Worm (Caenorhabditis elegans) whole organism, dauer: ENCODE data around the gene oac-37.

ENCODE experiments used
- unc-62 ChIP-seq: sonication (generic microtip); optimal IDR thresholded peaks from 2 replicates; lab custom pipeline; 2017; ENCODE audit warnings: missing biosample characterization, missing genetic modification reagents, missing genetic modification characterization

The oac-37 gene

ce11 chrIV:14145594-14145993 lies at the start of gene oac-37:
oac-37 (plus strand) TSS chrIV:14145894.
- TF ChIP-seq unc-62 (GFP tag; lab: Kevin White, UChicago), result no peak

- no peak for TF ChIP-seq unc-62 (GFP tag; lab: Kevin White, UChicago)
These were observed 47.1 kb upstream of the oac-37 start for ce11 chrIV:14098540-14099098.

ce11 chrIV:14099256-14099655 lies 46.4 kb upstream of the oac-37 start, which contains the start of gene col-133:
col-133 (minus strand) TSS chrIV:14099356.
- no peak for TF ChIP-seq unc-62 (GFP tag; lab: Kevin White, UChicago)

ce11 chrIV:14103054-14103453 lies 42.6 kb upstream of the oac-37 start, which contains the start of gene F52B11.5:
F52B11.5 (minus strand) TSS chrIV:14103231.
- TF ChIP-seq unc-62 (GFP tag; lab: Kevin White, UChicago), result no peak

ce11 chrIV:14104745-14105144 lies 40.9 kb upstream of the oac-37 start:
- no peak for TF ChIP-seq unc-62 (GFP tag; lab: Kevin White, UChicago)

- TF ChIP-seq unc-62 (GFP tag; lab: Kevin White, UChicago), result no peak
These were observed 39.4 kb upstream of the oac-37 start, which contains the start of gene ins-34 for ce11 chrIV:14106274-14106673. ins-34 (plus strand) TSS chrIV:14106574.

- TF ChIP-seq unc-62 (GFP tag; lab: Kevin White, UChicago), result no peak
These were observed 38.0 kb upstream of the oac-37 start for ce11 chrIV:14107647-14108046.

- TF ChIP-seq unc-62 (GFP tag; lab: Kevin White, UChicago), result no peak
These were observed 32.1 kb upstream of the oac-37 start for ce11 chrIV:14113621-14114020.

- no peak for TF ChIP-seq unc-62 (GFP tag; lab: Kevin White, UChicago)
These were observed 31.3 kb upstream of the oac-37 start for ce11 chrIV:14114357-14114756.

- no peak for TF ChIP-seq unc-62 (GFP tag; lab: Kevin White, UChicago)
These were observed 30.6 kb upstream of the oac-37 start for ce11 chrIV:14115045-14115444.

ce11 chrIV:14115556-14115955 lies 30.1 kb upstream of the oac-37 start:
- no peak for TF ChIP-seq unc-62 (GFP tag; lab: Kevin White, UChicago)

- TF ChIP-seq unc-62 (GFP tag; lab: Kevin White, UChicago), result no peak
These were observed 26.4 kb upstream of the oac-37 start for ce11 chrIV:14119327-14119726.

- no peak for TF ChIP-seq unc-62 (GFP tag; lab: Kevin White, UChicago)
These were observed 21.7 kb upstream of the oac-37 start, which contains the start of gene nkcc-1 for ce11 chrIV:14123956-14124355. nkcc-1 (minus strand) TSS chrIV:14124056.

ce11 chrIV:14127805-14128610 lies 17.7 kb upstream of the oac-37 start, which contains the start of gene H12I19.115:
H12I19.115 (minus strand) TSS chrIV:14127855.
- no peak for TF ChIP-seq unc-62 (GFP tag; lab: Kevin White, UChicago)

ce11 chrIV:14129091-14129490 lies 16.6 kb upstream of the oac-37 start, which contains the start of gene srz-42:
srz-42 (plus strand) TSS chrIV:14129391.
- no peak for TF ChIP-seq unc-62 (GFP tag; lab: Kevin White, UChicago)

- TF ChIP-seq unc-62 (GFP tag; lab: Kevin White, UChicago), result no peak
These were observed 13.9 kb upstream of the oac-37 start, which contains the start of gene srz-59 for ce11 chrIV:14131770-14132169. srz-59 (plus strand) TSS chrIV:14132070.
